Worm (Caenorhabditis elegans) whole organism, L1 larva: ENCODE measurements around the gene T28C6.3.
A peak's percentile ranks its signal among the peaks of the same experiment; 100 is the strongest.

Experiments used
- C04F5.9 ChIP-seq: sonication (generic microtip); optimal IDR thresholded peaks from 2 replicates; lab custom pipeline; 2016; ENCODE audit warnings: missing genetic modification characterization, missing compliant biosample characterization
- F16B12.6 ChIP-seq: fragments of 150-350 bp; optimal IDR thresholded peaks from 2 replicates; lab custom pipeline; 2014; ENCODE audit warnings: missing biosample characterization, missing genetic modification characterization
- aha-1 ChIP-seq: fragments of 150-350 bp; optimal IDR thresholded peaks from 2 replicates; lab custom pipeline; 2014; ENCODE audit warnings: missing biosample characterization, missing genetic modification characterization
- alr-1 ChIP-seq: fragments of 200-800 bp; sonication (Bioruptor generic); optimal IDR thresholded peaks from 2 replicates; lab custom pipeline; 2018; ENCODE audit warnings: borderline replicate concordance, mild to moderate bottlenecking, missing genetic modification characterization, missing compliant biosample characterization
- blmp-1 ChIP-seq: fragments of 150-350 bp; optimal IDR thresholded peaks from 2 replicates; lab custom pipeline; 2014; ENCODE audit warnings: missing biosample characterization, missing genetic modification characterization
- ceh-88 ChIP-seq: fragments of 200-800 bp; sonication (Bioruptor generic); IDR thresholded peaks from 2 replicates; pipeline ENCODE4 v1.3.6; 2022; ENCODE audit warnings: missing genetic modification characterization, missing compliant biosample characterization
- ces-1 ChIP-seq: fragments of 150-350 bp; optimal IDR thresholded peaks from 2 replicates; lab custom pipeline; 2014; ENCODE audit warnings: missing biosample characterization, missing genetic modification reagents, missing genetic modification characterization
- efl-3 ChIP-seq: fragments of 200-800 bp; sonication (Bioruptor generic); optimal IDR thresholded peaks from 2 replicates; lab custom pipeline; 2018; ENCODE audit warnings: mild to moderate bottlenecking, missing genetic modification characterization, missing compliant biosample characterization
- egl-13 ChIP-seq: sonication (generic microtip); optimal IDR thresholded peaks from 2 replicates; lab custom pipeline; 2016; ENCODE audit warnings: missing genotype, missing genetic modification reagents, missing genetic modification characterization, missing compliant biosample characterization
- egl-27 ChIP-seq, 2 experiments: fragments of 150-350 bp in 1 of 2; sonication (generic microtip); optimal IDR thresholded peaks; 3 replicates each; lab custom pipeline; 2017 to 2018; ENCODE audit warnings: missing biosample characterization in 2 of 2, missing genetic modification characterization in 2 of 2, missing genetic modification reagents in 2 of 2
- elt-3 ChIP-seq, 6 experiments: fragments of 150-350 bp in 1 of 6; sonication (generic microtip); optimal IDR thresholded peaks; 2 replicates each; lab custom pipeline; 2017 to 2018; ENCODE audit warnings: missing biosample characterization in 6 of 6, missing genetic modification characterization in 6 of 6, inconsistent platforms in 1 of 6
- ets-5 ChIP-seq: fragments of 200-800 bp; sonication (Bioruptor generic); IDR thresholded peaks from 2 replicates; pipeline ENCODE4 v1.3.6; 2022; ENCODE audit warnings: missing genetic modification characterization, missing compliant biosample characterization
- fkh-4 ChIP-seq: sonication (generic microtip); optimal IDR thresholded peaks from 2 replicates; lab custom pipeline; 2016; ENCODE audit warnings: missing compliant biosample characterization, missing genetic modification characterization, borderline replicate concordance
- grh-1 ChIP-seq: fragments of 200-800 bp; sonication (Bioruptor generic); IDR thresholded peaks from 2 replicates; pipeline ENCODE4 v1.3.6; 2022; ENCODE audit warnings: missing genetic modification reagents, missing genetic modification characterization, missing compliant biosample characterization
- hlh-17 ChIP-seq: fragments of 200-800 bp; sonication (Bioruptor generic); optimal IDR thresholded peaks from 2 replicates; lab custom pipeline; 2018; ENCODE audit warnings: missing genetic modification characterization, mild to moderate bottlenecking, missing compliant biosample characterization, moderate library complexity, borderline replicate concordance
- hpl-2 ChIP-seq: fragments of 150-350 bp; optimal IDR thresholded peaks from 2 replicates; lab custom pipeline; 2014; ENCODE audit warnings: missing biosample characterization, missing genetic modification reagents, missing genetic modification characterization
- isw-1 ChIP-seq: fragments of 200-800 bp; sonication (Bioruptor generic); IDR thresholded peaks from 2 replicates; pipeline ENCODE4 v1.3.6; 2022; ENCODE audit warnings: missing genetic modification characterization, missing compliant biosample characterization
- jun-1 ChIP-seq: fragments of 150-350 bp; optimal IDR thresholded peaks from 2 replicates; lab custom pipeline; 2014; ENCODE audit warnings: missing biosample characterization, missing genetic modification reagents, missing genetic modification characterization
- lin-13 ChIP-seq: fragments of 150-350 bp; optimal IDR thresholded peaks from 2 replicates; lab custom pipeline; 2014; ENCODE audit warnings: missing biosample characterization, missing genetic modification reagents, missing genetic modification characterization
- lin-14 ChIP-seq: fragments of 200-800 bp; sonication (Bioruptor generic); optimal IDR thresholded peaks from 2 replicates; lab custom pipeline; 2018; ENCODE audit warnings: mild to moderate bottlenecking, missing genetic modification characterization, moderate library complexity, missing compliant biosample characterization
- lin-35 ChIP-seq, 2 experiments: fragments of 150-350 bp; optimal IDR thresholded peaks; 2 replicates each; lab custom pipeline; 2014; ENCODE audit warnings: missing biosample characterization in 2 of 2, missing genetic modification characterization in 2 of 2, missing genetic modification reagents in 2 of 2
- lin-39 ChIP-seq: fragments of 150-350 bp; optimal IDR thresholded peaks from 2 replicates; lab custom pipeline; 2014; ENCODE audit warnings: missing biosample characterization, missing genetic modification reagents, missing genetic modification characterization
- lsy-2 ChIP-seq, 2 experiments: fragments of 150-350 bp; optimal IDR thresholded peaks; 2 replicates each; lab custom pipeline; 2014; ENCODE audit warnings: missing biosample characterization in 2 of 2, missing genetic modification characterization in 2 of 2
- mef-2 ChIP-seq: fragments of 150-350 bp; optimal IDR thresholded peaks from 2 replicates; lab custom pipeline; 2014; ENCODE audit warnings: missing biosample characterization, missing genetic modification characterization
- nhr-28 ChIP-seq: fragments of 150-350 bp; optimal IDR thresholded peaks from 2 replicates; lab custom pipeline; 2014; ENCODE audit warnings: missing biosample characterization, missing genetic modification characterization
- nhr-47 ChIP-seq: sonication (generic microtip); optimal IDR thresholded peaks from 2 replicates; lab custom pipeline; 2016; ENCODE audit warnings: mild to moderate bottlenecking, missing genetic modification characterization, moderate library complexity, missing compliant biosample characterization
- nhr-71 ChIP-seq: sonication (generic microtip); optimal IDR thresholded peaks from 2 replicates; lab custom pipeline; 2016; ENCODE audit warnings: mild to moderate bottlenecking, missing genetic modification characterization, moderate library complexity, missing compliant biosample characterization
- nhr-77 ChIP-seq: fragments of 150-350 bp; optimal IDR thresholded peaks from 2 replicates; lab custom pipeline; 2014; ENCODE audit warnings: missing biosample characterization, missing genetic modification characterization
- nhr-84 ChIP-seq: sonication (generic microtip); optimal IDR thresholded peaks from 2 replicates; lab custom pipeline; 2017; ENCODE audit warnings: missing biosample characterization, missing genetic modification characterization
- nhr-85 ChIP-seq: sonication (generic microtip); peaks from one replicate; lab custom pipeline; 2016; ENCODE audit warnings: missing genetic modification characterization, inconsistent platforms, missing compliant biosample characterization
- pag-3 ChIP-seq: sonication (generic microtip); optimal IDR thresholded peaks from 2 replicates; lab custom pipeline; 2017; ENCODE audit warnings: missing genetic modification characterization, mild to moderate bottlenecking, missing compliant biosample characterization, antibody characterized with exemption, borderline replicate concordance; ENCODE audit not compliant: insufficient read depth
- pax-3 ChIP-seq: fragments of 200-800 bp; sonication (Bioruptor generic); optimal IDR thresholded peaks from 2 replicates; lab custom pipeline; 2018; ENCODE audit warnings: mild to moderate bottlenecking, missing genetic modification characterization, moderate library complexity, missing compliant biosample characterization
- pqm-1 ChIP-seq: sonication (generic microtip); optimal IDR thresholded peaks from 3 replicates; lab custom pipeline; 2017; ENCODE audit warnings: missing biosample characterization, missing genetic modification characterization
- rnt-1 ChIP-seq: sonication (generic microtip); optimal IDR thresholded peaks from 2 replicates; lab custom pipeline; 2016; ENCODE audit warnings: mild to moderate bottlenecking, missing genetic modification characterization, moderate library complexity, missing compliant biosample characterization
- snu-23 ChIP-seq: sonication (generic microtip); optimal IDR thresholded peaks from 2 replicates; lab custom pipeline; 2016; ENCODE audit warnings: missing genetic modification characterization, missing compliant biosample characterization
- sup-37 ChIP-seq: fragments of 200-800 bp; sonication (Bioruptor generic); optimal IDR thresholded peaks from 2 replicates; lab custom pipeline; 2018; ENCODE audit warnings: mild to moderate bottlenecking, missing genetic modification characterization, missing compliant biosample characterization
- tbx-2 ChIP-seq: sonication (generic microtip); optimal IDR thresholded peaks from 2 replicates; lab custom pipeline; 2016; ENCODE audit warnings: missing genetic modification characterization, missing compliant biosample characterization
- unc-130 ChIP-seq: fragments of 150-350 bp; optimal IDR thresholded peaks from 2 replicates; lab custom pipeline; 2017; ENCODE audit warnings: missing biosample characterization, missing genetic modification characterization, inconsistent platforms
- unc-30 ChIP-seq: sonication (generic microtip); optimal IDR thresholded peaks from 2 replicates; lab custom pipeline; 2017; ENCODE audit warnings: missing biosample characterization, missing genetic modification characterization
- unc-98 ChIP-seq: fragments of 200-800 bp; sonication (Bioruptor generic); IDR thresholded peaks from 2 replicates; pipeline ENCODE4 v1.3.6; 2022; ENCODE audit warnings: missing genetic modification characterization, missing compliant biosample characterization
- ztf-4 ChIP-seq: fragments of 150-350 bp; optimal IDR thresholded peaks from 2 replicates; lab custom pipeline; 2014; ENCODE audit warnings: missing biosample characterization, missing genetic modification characterization

T28C6.3 gene

ce11 chrIV:8815162-8815561 lies 5.0 kb upstream of the T28C6.3 start (continued):
- no peak for TF ChIP-seq ets-5 (GFP tag; lab: Robert Waterston, UW)
- TF ChIP-seq jun-1 (tag; lab: Kevin White, UChicago) = no peak
- TF ChIP-seq sup-37 (GFP tag; lab: Kevin White, UChicago) = no peak
- no peak for TF ChIP-seq mef-2 (tag; lab: Kevin White, UChicago)
- TF ChIP-seq lin-13 (GFP tag; lab: Kevin White, UChicago) = no peak
- no peak for TF ChIP-seq tbx-2
- no peak for TF ChIP-seq egl-27 (tag; optimal IDR thresholded peaks at IDR 0.05; lab: Kevin White, UChicago)
- peak; percentile 64 for TF ChIP-seq lin-14 (GFP tag; lab: Kevin White, UChicago)
- TF ChIP-seq lsy-2 (tag; optimal IDR thresholded peaks at IDR 0.05; lab: Kevin White, UChicago) = peak in 1 of 2 experiments; percentile 31
- no peak for TF ChIP-seq grh-1 (GFP tag; lab: Robert Waterston, UW)
- TF ChIP-seq hpl-2 (GFP tag; lab: Kevin White, UChicago) = no peak
- peak in 1 of 2 experiments; percentile 18 for TF ChIP-seq lin-35 (GFP tag; optimal IDR thresholded peaks at IDR 0.05; lab: Kevin White, UChicago)
- no peak for TF ChIP-seq isw-1 (GFP tag; lab: Robert Waterston, UW)
- TF ChIP-seq F16B12.6 = no peak
- TF ChIP-seq pqm-1 (tag; lab: Kevin White, UChicago) = no peak
- TF ChIP-seq rnt-1 = no peak
- TF ChIP-seq lin-39 (tag; lab: Kevin White, UChicago) = no peak
- TF ChIP-seq nhr-85 (tag; lab: Kevin White, UChicago) = peak; percentile 84
- TF ChIP-seq nhr-77 (tag; lab: Kevin White, UChicago) = no peak
- TF ChIP-seq pag-3 (tag; lab: Kevin White, UChicago) = no peak
- no peak for TF ChIP-seq fkh-4 (tag; lab: Kevin White, UChicago)
- TF ChIP-seq unc-30 (tag; lab: Kevin White, UChicago) = no peak
- TF ChIP-seq ces-1 (GFP tag; lab: Kevin White, UChicago) = no peak
- TF ChIP-seq C04F5.9 = no peak
- no peak for TF ChIP-seq unc-98 (GFP tag; lab: Robert Waterston, UW)
- no peak for TF ChIP-seq nhr-84 (tag; lab: Kevin White, UChicago)
- TF ChIP-seq egl-13 (tag; lab: Kevin White, UChicago) = no peak
- no peak for TF ChIP-seq pax-3 (tag; lab: Kevin White, UChicago)
- TF ChIP-seq blmp-1 (tag; lab: Kevin White, UChicago) = peak; percentile 63
- no peak for TF ChIP-seq alr-1
- TF ChIP-seq snu-23 = peak; percentile 51
- TF ChIP-seq nhr-47 (tag; lab: Kevin White, UChicago) = no peak
- peak in 4 of 6 experiments; percentile 17 to 84 (median 32) for TF ChIP-seq elt-3 (tag; optimal IDR thresholded peaks at IDR 0.05; lab: Kevin White, UChicago)
- TF ChIP-seq efl-3 = no peak

DNA sequence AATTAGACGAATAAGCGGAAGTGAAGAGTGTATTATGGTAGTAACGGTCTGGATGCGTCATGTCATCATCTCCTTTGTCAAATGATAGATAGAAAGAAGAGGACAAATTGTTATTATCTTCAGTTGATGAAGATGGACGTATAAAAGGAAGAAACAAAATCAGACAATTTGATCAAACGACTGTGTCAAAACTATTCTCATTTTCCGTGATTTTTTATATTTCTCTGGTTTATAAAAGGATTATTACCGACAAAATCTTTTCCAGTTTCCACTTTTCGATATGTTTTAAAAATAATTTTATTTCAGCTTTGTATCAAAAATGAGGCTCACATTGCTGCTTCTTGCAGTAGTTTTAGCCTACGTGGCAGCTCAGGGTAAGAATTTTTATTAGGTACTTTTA lies 4.1 kb upstream of the T28C6.3 start, which contains the start of gene grsp-2:
grsp-2 (plus strand) TSS at position 301 of the 400 bp plus-strand sequence.
- no peak for TF ChIP-seq aha-1 (tag; lab: Kevin White, UChicago)
- TF ChIP-seq elt-3 (tag; optimal IDR thresholded peaks at IDR 0.05; lab: Kevin White, UChicago) = peak in 1 of 6 experiments; percentile 1
- TF ChIP-seq nhr-71 = peak; percentile 5
- TF ChIP-seq nhr-85 (tag; lab: Kevin White, UChicago) = peak; percentile 71
- TF ChIP-seq snu-23 = peak; percentile 2
- TF ChIP-seq nhr-28 (tag; lab: Kevin White, UChicago) = no peak
- TF ChIP-seq blmp-1 (tag; lab: Kevin White, UChicago) = peak; percentile 11
- TF ChIP-seq lin-13 (GFP tag; lab: Kevin White, UChicago) = no peak

ce11 chrIV:8816617-8817016 lies 3.5 kb upstream of the T28C6.3 start:
- no peak for TF ChIP-seq unc-130 (tag; lab: Kevin White, UChicago)
- TF ChIP-seq ceh-88 = no peak
- no peak for TF ChIP-seq hlh-17 (GFP tag; lab: Kevin White, UChicago)
- TF ChIP-seq grh-1 (GFP tag; lab: Robert Waterston, UW) = no peak
- no peak for TF ChIP-seq nhr-47 (tag; lab: Kevin White, UChicago)
- no peak for TF ChIP-seq rnt-1
- TF ChIP-seq ztf-4 (tag; lab: Kevin White, UChicago) = no peak
- no peak for TF ChIP-seq egl-13 (tag; lab: Kevin White, UChicago)
- no peak for TF ChIP-seq F16B12.6
- no peak for TF ChIP-seq isw-1 (GFP tag; lab: Robert Waterston, UW)
